Worm (Caenorhabditis elegans): Measurements from ENCODE around the gene epg-5.

DNA sequence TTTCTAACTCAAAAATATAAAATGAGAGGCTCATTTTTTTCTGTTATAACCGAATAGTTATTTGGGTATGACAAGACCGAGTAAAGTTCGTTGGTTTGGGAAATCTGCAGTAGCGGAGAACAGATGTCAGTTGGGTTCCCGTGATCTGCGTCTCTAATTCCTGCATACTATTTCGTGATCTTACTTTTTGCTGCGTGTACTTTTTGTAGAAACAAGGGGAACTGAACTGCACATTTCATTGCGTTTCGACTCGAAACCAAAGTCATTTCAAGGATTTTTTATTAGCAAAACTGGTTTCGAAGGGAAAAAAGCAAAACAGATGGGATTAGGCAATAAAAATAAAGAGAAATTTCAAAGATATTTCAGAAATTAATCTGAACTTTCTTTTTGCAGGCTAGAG lies 37.7 kb upstream of the epg-5 start:
- TF ChIP-seq nhr-28 (tag; optimal IDR thresholded peaks at IDR 0.05) (no peak), lsy-2 (tag; optimal IDR thresholded peaks at IDR 0.05) (no peak), dpl-1 (GFP tag; optimal IDR thresholded peaks at IDR 0.05) (no peak), nhr-237 (tag; optimal IDR thresholded peaks at IDR 0.05) (no peak), saeg-2 (GFP tag; IDR thresholded peaks at IDR 0.05) (no peak), aha-1 (tag) (no peak), egl-27 (tag; optimal IDR thresholded peaks at IDR 0.05) (no peak), ceh-62 (tag; optimal IDR thresholded peaks at IDR 0.05) (no peak), lin-13 (GFP tag; optimal IDR thresholded peaks at IDR 0.05) (no peak), ztf-11 (tag; optimal IDR thresholded peaks at IDR 0.05) (no peak), Y5F2A.4 (GFP tag; optimal IDR thresholded peaks at IDR 0.05) (no peak), ZK546.5 (tag; optimal IDR thresholded peaks at IDR 0.05) (no peak), R02D3.7 (tag; optimal IDR thresholded peaks at IDR 0.05) (no peak), lin-15B (tag; optimal IDR thresholded peaks at IDR 0.05) (no peak)

Data from whole organism, L4 larva.